Fruit fly (Drosophila melanogaster): Measurements from ENCODE around the gene ND-24L.

ND-24L gene

DNA sequence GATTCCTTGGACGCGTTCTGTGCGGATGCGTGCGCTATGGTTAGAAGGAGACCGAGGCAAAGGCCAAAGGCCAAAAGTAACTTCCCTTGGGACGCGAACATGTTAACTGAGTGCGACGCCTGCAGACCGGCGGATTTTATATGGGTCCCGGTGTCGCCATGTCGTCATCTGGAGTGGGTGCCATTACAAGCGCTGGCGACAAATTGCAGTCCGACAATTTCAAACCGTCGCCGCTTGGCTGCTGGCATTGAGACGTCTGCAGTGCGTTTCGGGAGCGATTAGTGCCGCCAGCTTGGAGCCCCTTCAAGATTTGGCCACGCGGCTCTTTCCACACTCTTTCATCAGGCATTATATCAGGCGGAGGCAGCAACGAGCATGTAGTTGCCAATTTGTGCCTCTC lies 20.6 kb upstream of the ND-24L start, which contains the start of gene CG13727:
CG13727 (minus strand) TSS at position 101 of the 400 bp plus-strand sequence.
- no peak for TF ChIP-seq toe (GFP tag; optimal IDR thresholded peaks at IDR 0.05)
- no peak for TF ChIP-seq pad (GFP tag; optimal IDR thresholded peaks at IDR 0.05)
- TF ChIP-seq kay (GFP tag; ENCODE audit: borderline replicate concordance) = no peak
- no peak for TF ChIP-seq cnc (optimal IDR thresholded peaks at IDR 0.05)
- TF ChIP-seq CG12768 (GFP tag; optimal IDR thresholded peaks at IDR 0.05) = no peak
- TF ChIP-seq Clk (GFP tag; optimal IDR thresholded peaks at IDR 0.05) = no peak
- no peak for TF ChIP-seq CG14711 (tag; optimal IDR thresholded peaks at IDR 0.05)
- TF ChIP-seq cic (GFP tag; optimal IDR thresholded peaks at IDR 0.05) = no peak
- no peak for TF ChIP-seq CG7045 (GFP tag; optimal IDR thresholded peaks at IDR 0.05)
- TF ChIP-seq Mnt (GFP tag; optimal IDR thresholded peaks at IDR 0.05) = no peak
- TF ChIP-seq CG11617 (GFP tag; optimal IDR thresholded peaks at IDR 0.05) = no peak
- TF ChIP-seq CG7101 (tag; optimal IDR thresholded peaks at IDR 0.05) = no peak
- no peak for TF ChIP-seq tj (GFP tag; optimal IDR thresholded peaks at IDR 0.05)
- TF ChIP-seq ovo (GFP tag; optimal IDR thresholded peaks at IDR 0.05) = no peak
- TF ChIP-seq Hr96 (GFP tag; optimal IDR thresholded peaks at IDR 0.05) = no peak
- TF ChIP-seq CG33017 (tag; optimal IDR thresholded peaks at IDR 0.05) = no peak
- no peak for TF ChIP-seq bab1 (GFP tag; optimal IDR thresholded peaks at IDR 0.05)
- TF ChIP-seq CG1620 (GFP tag; optimal IDR thresholded peaks at IDR 0.05) = no peak
- no peak for TF ChIP-seq CG5204 (GFP tag; optimal IDR thresholded peaks at IDR 0.05)

DNA sequence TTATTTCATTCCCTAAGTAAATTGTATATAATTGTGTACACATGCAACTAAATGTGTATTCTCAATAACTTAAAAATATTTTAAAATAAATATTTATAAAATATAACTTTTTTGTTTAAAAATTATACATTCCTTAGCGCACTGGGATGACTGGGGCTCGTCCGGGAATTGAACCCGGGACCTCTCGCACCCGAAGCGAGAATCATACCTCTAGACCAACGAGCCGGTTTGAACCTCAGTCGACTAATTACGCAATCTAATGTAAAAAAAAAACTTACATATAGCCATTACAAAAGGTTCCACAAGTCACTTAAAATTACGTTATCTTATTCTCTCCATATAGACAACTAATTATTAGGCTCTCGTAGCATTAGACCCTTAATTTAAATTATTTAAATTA lies 19.1 kb upstream of the ND-24L start:
- TF ChIP-seq CG11617 (GFP tag; optimal IDR thresholded peaks at IDR 0.05) = no peak
- no peak for TF ChIP-seq Crg-1 (GFP tag; optimal IDR thresholded peaks at IDR 0.05)
- no peak for TF ChIP-seq cic (GFP tag; optimal IDR thresholded peaks at IDR 0.05)
- TF ChIP-seq cnc (optimal IDR thresholded peaks at IDR 0.05) = no peak
- TF ChIP-seq CG7045 (GFP tag; optimal IDR thresholded peaks at IDR 0.05) = no peak
- no peak for TF ChIP-seq ovo (GFP tag; optimal IDR thresholded peaks at IDR 0.05)
- TF ChIP-seq Clk (GFP tag; optimal IDR thresholded peaks at IDR 0.05) = no peak
- no peak for TF ChIP-seq kay (GFP tag; ENCODE audit: borderline replicate concordance)
- TF ChIP-seq bab1 (GFP tag; optimal IDR thresholded peaks at IDR 0.05) = no peak
- no peak for TF ChIP-seq CG1620 (GFP tag; optimal IDR thresholded peaks at IDR 0.05)
- TF ChIP-seq pad (GFP tag; optimal IDR thresholded peaks at IDR 0.05) = no peak

DNA sequence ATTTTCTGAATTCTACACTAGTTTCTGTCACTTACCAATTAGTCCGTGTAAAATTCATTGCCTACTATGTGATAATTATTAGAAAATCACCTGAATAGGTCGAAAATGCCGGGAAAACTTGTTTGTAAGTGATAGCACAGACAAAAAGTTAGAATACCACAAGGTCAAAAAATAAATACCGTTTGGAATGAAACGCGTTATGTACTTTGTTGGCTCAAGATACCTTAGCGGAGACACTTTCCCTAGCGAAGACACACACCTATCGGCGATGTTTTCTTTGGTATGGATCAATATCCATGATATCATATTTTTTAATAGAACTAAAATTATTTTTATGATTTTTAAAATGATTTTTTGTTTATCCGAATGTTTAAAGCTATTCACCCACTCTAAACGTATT lies 18.5 kb upstream of the ND-24L start, which contains the start of gene CG6479:
CG6479 (minus strand) TSS at position 141 of the 400 bp plus-strand sequence.
- TF ChIP-seq Hr96 (GFP tag; optimal IDR thresholded peaks at IDR 0.05) (no peak), kay (GFP tag; ENCODE audit: borderline replicate concordance) (no peak), toe (GFP tag; optimal IDR thresholded peaks at IDR 0.05) (no peak), CG11617 (GFP tag; optimal IDR thresholded peaks at IDR 0.05) (no peak), CG7045 (GFP tag; optimal IDR thresholded peaks at IDR 0.05) (no peak), bab1 (GFP tag; optimal IDR thresholded peaks at IDR 0.05) (no peak), Mnt (GFP tag; optimal IDR thresholded peaks at IDR 0.05) (no peak), CG33017 (tag; optimal IDR thresholded peaks at IDR 0.05) (no peak), Crg-1 (GFP tag; optimal IDR thresholded peaks at IDR 0.05) (no peak), cnc (optimal IDR thresholded peaks at IDR 0.05) (no peak), CG12768 (GFP tag; optimal IDR thresholded peaks at IDR 0.05) (no peak)

DNA sequence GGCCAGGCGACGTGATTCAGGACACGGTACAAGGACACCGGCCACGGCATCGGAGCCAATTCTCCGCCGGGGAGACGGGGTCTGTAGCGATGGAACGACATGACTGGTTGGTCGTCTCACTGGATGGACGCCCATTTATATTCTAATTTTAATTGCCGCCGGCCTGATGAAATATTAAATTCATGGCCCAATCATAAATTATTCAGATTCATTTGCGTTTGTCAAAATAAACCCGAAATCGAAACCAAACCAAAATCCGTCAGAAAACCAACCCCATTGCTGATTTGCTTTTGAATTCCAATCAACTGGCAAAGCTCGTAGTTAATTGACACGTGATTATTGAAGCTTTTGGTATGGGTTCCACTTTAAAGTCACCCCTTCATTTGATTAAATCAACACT lies 8.5 kb upstream of the ND-24L start, which contains the start of gene Or74a:
Or74a (minus strand) TSS at position 101 of the 400 bp plus-strand sequence.
- TF ChIP-seq tj (GFP tag; optimal IDR thresholded peaks at IDR 0.05) (no peak), bab1 (GFP tag; optimal IDR thresholded peaks at IDR 0.05) (no peak), Crg-1 (GFP tag; optimal IDR thresholded peaks at IDR 0.05) (no peak), CG1620 (GFP tag; optimal IDR thresholded peaks at IDR 0.05) (no peak), pad (GFP tag; optimal IDR thresholded peaks at IDR 0.05) (no peak), Hr96 (GFP tag; optimal IDR thresholded peaks at IDR 0.05) (no peak), CG33017 (tag; optimal IDR thresholded peaks at IDR 0.05) (no peak), kay (GFP tag; ENCODE audit: borderline replicate concordance) (no peak), cic (GFP tag; optimal IDR thresholded peaks at IDR 0.05) (no peak), toe (GFP tag; optimal IDR thresholded peaks at IDR 0.05) (no peak), Clk (GFP tag; optimal IDR thresholded peaks at IDR 0.05) (no peak), CG5204 (GFP tag; optimal IDR thresholded peaks at IDR 0.05) (no peak), CG7045 (GFP tag; optimal IDR thresholded peaks at IDR 0.05) (no peak), cnc (optimal IDR thresholded peaks at IDR 0.05) (no peak), CG12768 (GFP tag; optimal IDR thresholded peaks at IDR 0.05) (no peak)

DNA sequence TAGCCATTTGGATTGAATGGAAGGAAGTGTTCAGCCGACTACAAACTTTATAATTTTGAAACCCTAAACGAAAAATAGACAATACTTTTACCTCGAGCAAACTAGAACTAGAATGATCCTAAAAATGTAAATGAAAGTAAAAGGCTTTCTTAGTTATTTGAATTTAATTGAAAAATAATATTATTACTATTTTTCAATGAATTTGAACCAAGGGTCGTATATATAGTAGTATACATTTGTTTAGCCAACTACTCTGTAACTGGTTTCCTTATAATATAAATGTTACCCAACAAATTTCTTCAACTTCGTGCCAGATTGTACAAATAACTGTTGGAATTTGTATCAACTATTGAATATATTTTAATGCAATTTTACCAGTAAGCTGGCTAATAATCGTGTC lies 4.8 kb upstream of the ND-24L start, which contains the start of gene CG13725:
CG13725 (minus strand) TSS at position 101 of the 400 bp plus-strand sequence.
- TF ChIP-seq Hr96 (GFP tag; optimal IDR thresholded peaks at IDR 0.05) (no peak), CG1620 (GFP tag; optimal IDR thresholded peaks at IDR 0.05) (no peak), CG14711 (tag; optimal IDR thresholded peaks at IDR 0.05) (no peak), cic (GFP tag; optimal IDR thresholded peaks at IDR 0.05) (no peak), bab1 (GFP tag; optimal IDR thresholded peaks at IDR 0.05) (no peak), CG33017 (tag; optimal IDR thresholded peaks at IDR 0.05) (no peak), tj (GFP tag; optimal IDR thresholded peaks at IDR 0.05) (no peak), CG12768 (GFP tag; optimal IDR thresholded peaks at IDR 0.05) (no peak), CG11617 (GFP tag; optimal IDR thresholded peaks at IDR 0.05) (no peak), ovo (GFP tag; optimal IDR thresholded peaks at IDR 0.05) (no peak)

DNA sequence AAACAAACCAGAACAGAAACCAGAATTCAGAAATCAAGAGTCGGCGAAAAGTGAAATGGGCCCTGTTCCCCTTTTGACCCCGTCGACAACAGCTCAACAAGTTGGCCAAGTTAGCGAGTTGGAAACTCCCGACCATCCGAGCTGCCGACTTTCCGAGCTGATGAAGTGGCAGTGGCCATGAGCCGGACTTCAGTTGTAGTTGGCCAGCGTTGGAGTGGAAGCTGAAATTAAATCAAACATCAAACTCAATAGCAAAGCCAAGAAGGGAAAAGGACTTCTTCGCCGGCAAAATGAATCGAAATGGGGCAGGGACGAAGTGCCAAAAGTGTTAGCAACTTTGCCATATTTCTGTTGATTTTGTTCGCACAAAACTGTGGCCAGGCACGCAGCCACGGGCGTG lies 1.9 kb upstream of the ND-24L start, which contains the start of gene CG13724:
CG13724 (plus strand) TSS at position 301 of the 400 bp plus-strand sequence.
- TF ChIP-seq CG7101 (tag; optimal IDR thresholded peaks at IDR 0.05) = no peak
- no peak for TF ChIP-seq Mnt (GFP tag; optimal IDR thresholded peaks at IDR 0.05)
- no peak for TF ChIP-seq CG1620 (GFP tag; optimal IDR thresholded peaks at IDR 0.05)
- TF ChIP-seq cnc (optimal IDR thresholded peaks at IDR 0.05) = no peak
- no peak for TF ChIP-seq bab1 (GFP tag; optimal IDR thresholded peaks at IDR 0.05)
- no peak for TF ChIP-seq CG5204 (GFP tag; optimal IDR thresholded peaks at IDR 0.05)

Data from whole organism, adult.